Fruit fly (Drosophila melanogaster): Measurements from ENCODE around the gene Dnaaf4.
A peak's percentile ranks its signal among the peaks of the same experiment; 100 is the strongest.

Dnaaf4 gene

dm6 chr2L:11106562-11106962 lies 15.0 kb downstream of the Dnaaf4 start, which contains the start of gene Reps (continued):
- TF ChIP-seq dsx (GFP tag; optimal IDR thresholded peaks at IDR 0.05; ENCODE audit: poor library complexity, severe bottlenecking) (peak; percentile 96), acj6 (GFP tag; optimal IDR thresholded peaks at IDR 0.05) (peak; percentile 99), vri (GFP tag; optimal IDR thresholded peaks at IDR 0.05) (peak; percentile 94), fd85E (GFP tag; optimal IDR thresholded peaks at IDR 0.05) (peak; percentile 83), Eip78C (GFP tag) (peak; percentile 99), Gug (GFP tag; IDR thresholded peaks at IDR 0.05) (peak; percentile 99), CG11762 (GFP tag; optimal IDR thresholded peaks at IDR 0.05; ENCODE audit: insufficient read depth) (peak; percentile 98), eg (GFP tag; IDR thresholded peaks at IDR 0.05) (peak; percentile 99), CG11294 (GFP tag; IDR thresholded peaks at IDR 0.05) (peak; percentile 98), CG6854 (GFP tag; optimal IDR thresholded peaks at IDR 0.05) (peak; percentile 91), lz (GFP tag; optimal IDR thresholded peaks at IDR 0.05) (peak; percentile 99), CG9139 (GFP tag; optimal IDR thresholded peaks at IDR 0.05) (peak; percentile 94), dac (GFP tag; optimal IDR thresholded peaks at IDR 0.05) (peak; percentile 95), CG1621 (tag; optimal IDR thresholded peaks at IDR 0.05) (peak; percentile 97), CG31627 (GFP tag; optimal IDR thresholded peaks at IDR 0.05) (peak; percentile 99), CG8319 (GFP tag; optimal IDR thresholded peaks at IDR 0.05) (peak; percentile 96), Sox14 (GFP tag; optimal IDR thresholded peaks at IDR 0.05) (peak; percentile 98), CG8632 (GFP tag; optimal IDR thresholded peaks at IDR 0.05) (peak; percentile 97), CG10669 (GFP tag; optimal IDR thresholded peaks at IDR 0.05) (peak; percentile 98), Eip93F (GFP tag; optimal IDR thresholded peaks at IDR 0.05) (peak; percentile 94), Met (GFP tag; optimal IDR thresholded peaks at IDR 0.05) (peak; percentile 98), CG8119 (GFP tag; IDR thresholded peaks at IDR 0.05) (peak; percentile 96), Smox (GFP tag; optimal IDR thresholded peaks at IDR 0.05) (peak; percentile 98), Hr38 (GFP tag; optimal IDR thresholded peaks at IDR 0.05) (peak; percentile 84), CG11902 (GFP tag; optimal IDR thresholded peaks at IDR 0.05) (peak; percentile 98), OdsH (GFP tag; optimal IDR thresholded peaks at IDR 0.05) (peak; percentile 99), Sox102F (GFP tag; optimal IDR thresholded peaks at IDR 0.05) (peak; percentile 96), CG6163 (GFP tag; IDR thresholded peaks at IDR 0.05) (peak; percentile 99)

dm6 chr2L:11105320-11105719 lies 16.2 kb downstream of the Dnaaf4 start:
- TF ChIP-seq svp (GFP tag): peak; percentile 94
- no peak for TF ChIP-seq Eip75B (GFP tag; optimal IDR thresholded peaks at IDR 0.05)

- TF ChIP-seq svp (GFP tag): no peak
- TF ChIP-seq CG6792 (GFP tag; optimal IDR thresholded peaks at IDR 0.05): no peak
- peak; percentile 16 for TF ChIP-seq esn (GFP tag; optimal IDR thresholded peaks at IDR 0.05)
- TF ChIP-seq CG3032 (tag; optimal IDR thresholded peaks at IDR 0.05): peak; percentile 9
- TF ChIP-seq lz (GFP tag; optimal IDR thresholded peaks at IDR 0.05): no peak
- TF ChIP-seq cyc (GFP tag; optimal IDR thresholded peaks at IDR 0.05): no peak
Measured at dm6 chr2L:11100516-11101061, 20.9 kb downstream of the Dnaaf4 start, which contains the start of gene Ge-1. Gene Ge-1, minus strand, starts transcription at chr2L:11100888.

dm6 chr2L:11091111-11091510 lies 30.4 kb downstream of the Dnaaf4 start, which contains the start of gene Wdr59:
Gene Wdr59, plus strand, starts transcription at chr2L:11091444.
- TF ChIP-seq Lpt (GFP tag; optimal IDR thresholded peaks at IDR 0.05) (no peak), Sox102F (GFP tag; optimal IDR thresholded peaks at IDR 0.05) (no peak), Ets21C (GFP tag; optimal IDR thresholded peaks at IDR 0.05) (no peak), Sox15 (GFP tag; optimal IDR thresholded peaks at IDR 0.05) (peak; percentile 8), CG3032 (tag; optimal IDR thresholded peaks at IDR 0.05) (peak; percentile 45), spab (GFP tag; optimal IDR thresholded peaks at IDR 0.05) (no peak), Hr39 (GFP tag; optimal IDR thresholded peaks at IDR 0.05) (no peak), esn (GFP tag; optimal IDR thresholded peaks at IDR 0.05) (peak; percentile 62), CG31627 (GFP tag; optimal IDR thresholded peaks at IDR 0.05) (no peak), lz (GFP tag; optimal IDR thresholded peaks at IDR 0.05) (peak; percentile 37), CG9139 (GFP tag; optimal IDR thresholded peaks at IDR 0.05) (no peak)

Data from whole organism, prepupa.